Fruit fly (Drosophila melanogaster) ovary, adult (tissue): ENCODE measurements around the gene CG1750.

Source experiments
- CG17801 ChIP-seq: fragments of 200-800 bp; optimal IDR thresholded peaks from 2 replicates; lab custom pipeline; 2019; ENCODE audit warnings: missing biosample characterization, mild to moderate bottlenecking, missing genetic modification characterization, moderate library complexity; ENCODE audit not compliant: partially characterized antibody

Gene CG1750

DNA sequence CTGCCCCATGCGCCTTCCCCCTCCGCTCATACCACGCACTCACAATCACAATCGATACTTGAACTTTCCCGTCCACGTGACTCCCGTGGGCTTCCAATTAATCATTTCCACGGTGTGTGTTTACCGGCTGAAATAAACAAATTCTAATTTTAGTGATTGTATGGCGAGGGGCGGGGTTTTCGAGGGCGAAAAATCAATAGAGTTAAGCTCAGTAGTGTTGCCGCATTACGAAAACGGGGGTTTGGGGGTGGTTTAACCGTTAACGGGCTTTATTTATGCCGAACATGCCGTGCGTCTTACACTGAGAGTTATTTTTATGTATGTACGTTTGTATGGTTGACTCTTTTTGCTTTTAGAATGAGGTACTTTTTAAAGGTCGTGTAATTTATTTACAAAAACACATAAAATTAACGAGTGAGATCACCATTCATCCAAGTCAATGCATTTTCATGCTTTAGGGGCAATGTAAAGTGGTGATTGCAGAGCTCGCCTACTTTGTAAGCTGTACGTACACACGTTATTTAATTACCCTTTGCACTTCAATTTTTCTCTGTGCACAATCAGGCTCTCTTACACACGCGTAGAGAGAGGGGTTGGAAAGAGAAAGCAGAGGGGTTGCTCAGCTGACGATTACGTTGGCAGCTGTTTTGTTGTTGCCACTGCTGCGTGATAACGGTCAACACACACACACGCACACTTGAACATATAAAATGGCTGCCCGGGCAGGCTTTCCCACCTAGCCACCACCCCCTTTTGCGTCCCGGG is 32.4 kb downstream of the CG1750 start:
- TF ChIP-seq CG17801: no peak

DNA sequence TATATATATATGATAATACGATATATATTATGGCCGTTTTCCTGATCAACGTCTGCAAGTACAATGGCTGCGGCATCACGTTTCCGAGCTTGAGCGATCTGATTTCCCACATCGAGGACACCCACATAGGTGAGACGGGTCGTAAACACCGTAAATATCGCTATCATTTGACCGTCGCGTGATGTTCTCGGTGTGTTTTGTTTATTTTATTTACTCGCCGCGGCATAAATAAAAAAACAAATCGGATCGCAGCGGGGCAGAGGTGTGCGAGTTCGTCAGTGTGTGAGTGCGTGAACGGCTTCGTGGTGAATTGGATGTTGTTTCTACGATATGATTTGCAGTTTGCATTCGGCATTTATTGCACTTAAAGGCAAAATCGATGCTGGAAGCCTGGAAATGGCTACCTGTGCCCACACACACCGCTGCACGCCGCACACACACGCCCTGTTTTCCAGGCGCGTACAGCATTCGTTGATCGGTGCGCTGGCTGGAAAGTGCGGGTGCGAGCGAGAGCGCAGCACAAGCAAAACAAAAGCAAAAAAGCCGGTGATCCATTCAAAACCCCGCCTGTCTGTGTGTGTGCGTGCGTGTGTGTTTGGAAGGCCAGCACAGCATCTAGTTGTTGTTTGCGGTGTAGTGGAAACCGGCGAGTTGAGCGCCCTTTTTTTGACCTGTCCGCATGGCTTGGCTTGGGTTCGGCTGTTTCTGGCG is 33.2 kb downstream of the CG1750 start:
- TF ChIP-seq CG17801: peak; percentile 22

DNA sequence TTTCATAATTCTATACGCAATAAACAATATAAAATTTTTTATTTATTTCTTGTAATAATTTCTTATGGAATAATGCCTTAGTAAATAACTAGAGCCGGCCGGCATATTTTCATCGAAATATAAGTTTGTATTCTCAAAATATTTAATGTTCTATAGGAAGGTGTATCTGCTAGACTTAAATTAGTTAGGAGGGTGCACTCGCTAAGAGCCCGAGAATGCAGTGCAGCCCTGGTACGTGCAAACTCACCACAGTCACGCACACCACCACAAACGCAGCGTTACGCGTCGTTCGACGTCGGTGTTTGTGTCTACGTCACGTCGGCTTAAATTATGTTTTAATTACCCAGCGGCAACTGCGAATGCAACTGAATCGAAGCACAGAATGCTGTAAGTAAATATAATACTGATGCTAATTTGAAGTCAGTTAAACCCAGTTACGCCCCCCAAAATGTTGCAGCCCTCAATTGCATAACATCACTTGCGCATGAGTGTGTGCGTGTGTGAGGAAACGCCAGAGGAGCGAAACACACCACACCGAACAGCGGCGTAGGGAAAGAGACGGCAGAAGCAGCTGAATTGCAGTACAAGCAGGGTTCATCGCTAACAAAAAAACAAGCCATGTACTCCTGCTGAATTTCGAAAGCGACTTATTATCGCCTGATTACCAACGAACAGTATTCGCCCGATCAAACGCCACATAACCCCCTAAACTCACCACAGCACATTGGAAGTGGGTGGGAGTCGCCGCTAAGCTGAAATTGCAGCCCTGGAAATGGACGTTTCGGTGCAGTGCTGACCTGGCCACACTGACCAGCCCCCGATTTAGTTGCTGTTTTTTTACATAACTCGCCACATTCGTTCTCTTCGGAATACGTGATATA is 34.0 kb downstream of the CG1750 start, which contains the start of gene CG12054:
Gene CG12054, plus strand, starts transcription at position 247 of the 881 bp plus-strand sequence.
- peak; percentile 33 for TF ChIP-seq CG17801

DNA sequence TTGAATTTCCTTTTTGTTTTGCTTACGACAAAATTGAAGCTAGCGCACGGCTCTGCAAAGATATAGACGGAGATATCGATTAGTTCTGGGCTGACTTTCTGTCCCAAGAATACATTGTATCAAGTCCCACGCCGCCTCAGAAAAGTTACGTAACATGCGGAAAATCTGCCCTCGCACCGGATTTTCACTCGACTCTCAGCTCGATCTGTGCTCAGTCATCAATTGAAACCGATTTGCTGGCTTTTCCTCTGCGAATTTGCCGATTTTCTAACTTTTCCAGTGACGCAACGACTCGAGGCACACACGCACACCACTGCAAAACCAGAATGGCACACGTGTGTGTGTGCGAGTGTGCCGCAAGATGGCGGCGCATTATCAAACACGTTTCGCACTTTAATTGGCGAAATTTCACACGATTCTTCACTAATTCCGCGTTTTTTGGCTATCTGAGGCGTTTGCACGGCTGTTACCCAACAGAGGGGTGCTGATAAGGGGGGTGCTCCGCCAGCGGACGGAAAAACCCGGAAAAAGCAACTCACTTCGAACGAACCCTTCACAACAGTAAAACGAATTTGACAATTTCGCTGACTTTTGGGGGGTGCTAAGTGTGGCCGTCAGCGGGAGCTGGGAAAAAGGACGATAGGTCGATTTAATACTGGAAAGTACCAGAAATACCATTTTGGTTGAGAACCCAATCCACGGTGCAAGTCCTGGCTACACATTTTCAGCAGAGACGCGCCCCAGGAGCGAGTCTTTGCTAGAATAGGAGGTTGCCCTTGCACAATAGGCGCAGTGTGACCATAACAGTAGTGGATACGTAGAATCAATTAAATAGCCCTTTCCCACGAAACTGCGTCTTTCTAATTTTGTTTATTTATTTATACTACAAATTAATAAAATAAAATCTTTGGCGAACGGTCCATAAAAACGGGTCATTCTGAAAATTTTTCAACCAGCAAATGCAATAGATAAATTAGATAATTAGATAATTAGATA is 35.4 kb downstream of the CG1750 start, which contains the start of gene ATPsynC:
Gene ATPsynC, minus strand, starts transcription at position 634 of the 996 bp plus-strand sequence.
- TF ChIP-seq CG17801: peak; percentile 46

DNA sequence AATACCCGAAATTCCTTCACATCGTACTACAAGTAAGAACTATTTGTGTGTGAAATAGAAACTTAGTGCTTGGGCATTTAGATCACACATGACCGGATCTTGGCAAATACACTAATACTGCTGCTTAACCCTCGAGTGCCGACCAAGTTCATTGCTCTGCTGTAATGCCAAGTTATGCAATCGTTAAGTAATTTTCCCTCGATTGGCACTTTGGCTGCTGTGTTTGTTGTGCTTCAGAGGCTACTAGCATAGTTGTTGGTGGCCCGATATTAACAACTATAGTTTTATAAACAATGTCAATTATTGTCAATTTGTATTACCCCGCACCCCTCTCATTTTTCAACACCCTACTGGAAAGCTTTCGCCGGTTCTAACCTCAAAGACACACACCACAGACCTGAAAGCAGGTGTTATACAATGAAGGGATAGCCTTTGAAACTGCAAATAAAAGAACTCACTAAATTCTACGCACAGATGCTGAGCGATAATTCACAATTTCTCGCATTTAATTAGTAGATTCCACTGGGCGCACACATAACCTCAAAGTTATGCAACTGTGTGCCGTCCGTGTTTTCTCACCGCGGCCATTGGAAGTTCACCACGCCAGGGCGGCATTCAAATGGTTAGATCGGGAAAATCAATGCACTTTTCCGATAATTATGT is 36.4 kb downstream of the CG1750 start:
- peak; percentile 12 for TF ChIP-seq CG17801

DNA sequence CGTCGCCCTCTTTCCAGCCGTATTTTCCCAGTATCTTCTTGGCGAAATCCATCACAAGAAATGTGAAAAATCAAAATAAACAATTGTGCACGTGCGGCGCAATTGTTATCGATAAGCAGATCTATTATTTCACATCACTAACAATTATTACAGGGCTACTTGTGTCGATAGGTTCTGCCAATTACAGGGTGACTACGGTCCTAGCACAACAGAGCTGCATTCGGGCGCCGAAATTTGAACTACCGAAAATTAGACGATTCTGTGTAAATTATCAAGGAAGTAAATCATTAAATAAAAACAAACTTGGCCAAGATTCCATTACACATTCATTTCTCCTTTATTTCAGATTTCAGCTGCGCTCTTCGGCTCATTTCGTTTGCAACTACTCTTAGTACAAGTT is 38.9 kb downstream of the CG1750 start, which contains the start of gene CG15561:
Gene CG15561, minus strand, starts transcription at position 113 of the 400 bp plus-strand sequence.
- peak; percentile 57 for TF ChIP-seq CG17801

DNA sequence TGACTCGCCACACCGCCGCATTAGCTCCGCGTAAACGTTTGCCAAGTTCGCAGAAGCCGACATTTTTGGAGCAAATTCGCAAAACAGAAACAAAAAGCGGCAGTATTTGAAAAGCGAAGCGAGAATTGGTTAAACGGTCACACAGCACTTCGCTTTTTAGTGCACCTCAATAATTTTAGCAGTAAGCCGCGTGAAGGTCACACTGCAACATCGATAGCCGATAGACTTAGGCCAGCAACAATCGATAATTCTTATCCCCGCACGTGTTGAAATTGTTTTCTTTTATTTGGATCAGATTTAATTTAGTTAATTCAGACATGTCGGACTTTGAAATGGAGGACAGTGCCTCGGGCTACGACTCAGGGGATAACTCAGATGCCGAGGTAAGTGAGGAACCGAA is 41.5 kb downstream of the CG1750 start, which contains the start of the genes Zwilch and CG1542:
Gene Zwilch, minus strand, starts transcription at position 150 of the 400 bp plus-strand sequence.
Gene CG1542, plus strand, starts transcription at position 232 of the 400 bp plus-strand sequence.
- peak; percentile 3 for TF ChIP-seq CG17801

DNA sequence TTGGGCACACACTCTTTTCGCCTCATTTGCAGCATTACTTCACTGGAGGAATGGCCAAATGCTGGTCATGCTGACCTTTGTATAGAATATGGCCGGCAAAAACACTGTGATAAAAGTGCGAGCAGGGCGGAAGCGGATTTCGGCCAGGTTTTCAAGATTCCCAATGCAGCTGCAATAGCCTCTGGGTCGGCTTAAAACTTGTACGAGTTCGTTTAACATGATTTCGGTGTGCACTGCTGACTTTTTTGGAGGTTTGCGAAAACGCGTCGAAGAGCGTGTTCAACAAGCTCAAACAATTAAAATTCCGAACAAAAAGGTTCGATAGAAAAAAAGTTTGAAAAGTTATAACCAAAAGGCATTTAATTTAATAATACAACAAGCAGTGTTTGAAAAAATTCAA is 44.1 kb downstream of the CG1750 start, which contains the start of gene chp:
Gene chp, minus strand, starts transcription at position 101 of the 400 bp plus-strand sequence.
- TF ChIP-seq CG17801: no peak
